Worm (Caenorhabditis elegans): ENCODE data around the gene Y53C12B.7.

- TF ChIP-seq mef-2 (tag; optimal IDR thresholded peaks at IDR 0.05) (no peak), pqm-1 (tag; optimal IDR thresholded peaks at IDR 0.05) (no peak), zag-1 (tag; optimal IDR thresholded peaks at IDR 0.05) (no peak), unc-62 (GFP tag; optimal IDR thresholded peaks at IDR 0.05) (no peak), F16B12.6 (tag; optimal IDR thresholded peaks at IDR 0.05) (no peak), C16A3.4 (tag; optimal IDR thresholded peaks at IDR 0.05) (no peak), jun-1 (tag; optimal IDR thresholded peaks at IDR 0.05) (no peak), unc-130 (tag; optimal IDR thresholded peaks at IDR 0.05) (no peak), snpc-4 (tag; optimal IDR thresholded peaks at IDR 0.05) (no peak), fkh-10 (GFP tag; optimal IDR thresholded peaks at IDR 0.05) (no peak)
Measured at ce11 chrII:9729866-9730265, 23.2 kb downstream of the Y53C12B.7 start.

Measured in whole organism, L1 larva.